Fruit fly (Drosophila melanogaster) whole organism, embryonic: ENCODE data around the gene CG3071.

Source experiments
- Blimp-1 ChIP-seq: fragments of 200-800 bp; sonication (Bioruptor generic); optimal IDR thresholded peaks from 3 replicates; lab custom pipeline; 2018; ENCODE audit warnings: missing biosample characterization, missing genetic modification characterization, mild to moderate bottlenecking, moderate library complexity, missing genetic modification reagents
- C15 ChIP-seq: fragments of 200-800 bp; sonication (Bioruptor generic); IDR thresholded peaks from 3 replicates; pipeline ENCODE4 v1.3.6; 2022; ENCODE audit warnings: missing biosample characterization, missing genetic modification characterization
- CG1024 ChIP-seq: fragments of 200-800 bp; sonication (Bioruptor generic); IDR thresholded peaks from 2 replicates; pipeline ENCODE4 v1.3.6; 2022; ENCODE audit warnings: missing biosample characterization, missing genetic modification characterization
- CG10321 ChIP-seq: fragments of 200-800 bp; sonication (Bioruptor generic); IDR thresholded peaks from 2 replicates; pipeline ENCODE4 v1.3.6; 2022; ENCODE audit warnings: missing biosample characterization, missing genetic modification characterization
- CG11085 ChIP-seq: fragments of 200-800 bp; sonication (Bioruptor generic); IDR thresholded peaks from 2 replicates; pipeline ENCODE4 v1.3.6; 2022; ENCODE audit warnings: missing biosample characterization, missing genetic modification characterization
- CG14441 ChIP-seq: fragments of 200-800 bp; sonication (Bioruptor generic); IDR thresholded peaks from 2 replicates; pipeline ENCODE4 v1.3.6; 2022; ENCODE audit warnings: missing biosample characterization, missing genetic modification characterization
- CG14860 ChIP-seq: fragments of 200-800 bp; sonication (Bioruptor generic); IDR thresholded peaks from 3 replicates; pipeline ENCODE4 v1.3.6; 2022; ENCODE audit warnings: missing biosample characterization, missing genetic modification characterization; ENCODE audit not compliant: partially characterized antibody
- CG16813 ChIP-seq: fragments of 200-800 bp; sonication (Bioruptor generic); IDR thresholded peaks from 3 replicates; pipeline ENCODE4 v1.3.6; 2022; ENCODE audit warnings: missing biosample characterization, missing genetic modification characterization; ENCODE audit not compliant: partially characterized antibody
- CG1792 ChIP-seq: fragments of 200-800 bp; sonication (Bioruptor generic); optimal IDR thresholded peaks from 2 replicates; lab custom pipeline; 2016; ENCODE audit warnings: missing biosample characterization, missing genetic modification characterization
- CG18619 ChIP-seq: fragments of 200-800 bp; sonication (Bioruptor generic); optimal IDR thresholded peaks from 3 replicates; lab custom pipeline; 2017; ENCODE audit warnings: missing biosample characterization, mild to moderate bottlenecking, missing genetic modification characterization
- CG2129 ChIP-seq: fragments of 200-800 bp; sonication (Bioruptor generic); IDR thresholded peaks from 2 replicates; pipeline ENCODE4 v1.3.6; 2022; ENCODE audit warnings: missing biosample characterization, missing genetic modification characterization; ENCODE audit not compliant: partially characterized antibody
- CG2678 ChIP-seq: fragments of 200-800 bp; sonication (Bioruptor generic); optimal IDR thresholded peaks from 3 replicates; lab custom pipeline; 2019; ENCODE audit warnings: missing biosample characterization, mild to moderate bottlenecking, missing genetic modification characterization, moderate library complexity
- CG2875 ChIP-seq: fragments of 200-800 bp; sonication (Bioruptor generic); optimal IDR thresholded peaks from 2 replicates; lab custom pipeline; 2017; ENCODE audit warnings: missing biosample characterization, mild to moderate bottlenecking, missing genetic modification characterization, missing genetic modification reagents
- CG32772 ChIP-seq: fragments of 200-800 bp; sonication (Bioruptor generic); IDR thresholded peaks from 2 replicates; pipeline ENCODE4 v1.3.6; 2022; ENCODE audit warnings: missing biosample characterization, missing genetic modification characterization
- CG4328 ChIP-seq: fragments of 200-800 bp; sonication (Bioruptor generic); optimal IDR thresholded peaks from 3 replicates; lab custom pipeline; 2017; ENCODE audit warnings: missing biosample characterization, missing genetic modification reagents, missing genetic modification characterization
- CG4730 ChIP-seq: fragments of 200-800 bp; sonication (Bioruptor generic); IDR thresholded peaks from 2 replicates; pipeline ENCODE4 v1.3.6; 2022; ENCODE audit warnings: missing biosample characterization, missing genetic modification characterization
- CG4854 ChIP-seq: fragments of 200-800 bp; sonication (Bioruptor generic); optimal IDR thresholded peaks from 2 replicates; lab custom pipeline; 2016; ENCODE audit warnings: missing biosample characterization, missing genetic modification characterization, inconsistent platforms
- CG5180 ChIP-seq: fragments of 200-800 bp; sonication (Bioruptor generic); optimal IDR thresholded peaks from 3 replicates; lab custom pipeline; 2017; ENCODE audit warnings: missing biosample characterization, missing genetic modification characterization, mild to moderate bottlenecking, moderate library complexity, missing genetic modification reagents
- CG5245 ChIP-seq: fragments of 200-800 bp; sonication (Bioruptor generic); optimal IDR thresholded peaks from 3 replicates; lab custom pipeline; 2016; ENCODE audit warnings: missing biosample characterization, missing genetic modification characterization
- CG7372 ChIP-seq: fragments of 200-800 bp; sonication (Bioruptor generic); IDR thresholded peaks from 2 replicates; pipeline ENCODE4 v1.3.6; 2022; ENCODE audit warnings: missing biosample characterization, missing genetic modification characterization
- CrebB ChIP-seq: fragments of 200-800 bp; sonication (Bioruptor generic); optimal IDR thresholded peaks from 3 replicates; lab custom pipeline; 2018; ENCODE audit warnings: missing biosample characterization, mild to moderate bottlenecking, missing genetic modification characterization
- D19B ChIP-seq: fragments of 200-800 bp; sonication (Bioruptor generic); optimal IDR thresholded peaks from 2 replicates; lab custom pipeline; 2017; ENCODE audit warnings: missing biosample characterization, mild to moderate bottlenecking, missing genetic modification characterization
- Dad ChIP-seq: fragments of 200-800 bp; sonication (Bioruptor generic); optimal IDR thresholded peaks from 3 replicates; lab custom pipeline; 2016; ENCODE audit warnings: missing biosample characterization, missing genetic modification characterization
- Dbx ChIP-seq: fragments of 200-800 bp; sonication (Bioruptor generic); IDR thresholded peaks from 3 replicates; pipeline ENCODE4 v1.3.6; 2022; ENCODE audit warnings: missing biosample characterization, missing genetic modification characterization
- ERR ChIP-seq: fragments of 200-800 bp; sonication (Bioruptor generic); optimal IDR thresholded peaks from 2 replicates; lab custom pipeline; 2016; ENCODE audit warnings: missing biosample characterization, missing genetic modification characterization
- Fer1 ChIP-seq: fragments of 200-800 bp; sonication (Bioruptor generic); optimal IDR thresholded peaks from 2 replicates; lab custom pipeline; 2017; ENCODE audit warnings: missing biosample characterization, mild to moderate bottlenecking, missing genetic modification characterization
- MBD-R2 ChIP-seq: fragments of 200-800 bp; sonication (Bioruptor generic); IDR thresholded peaks from 2 replicates; pipeline ENCODE4 v1.3.6; 2022; ENCODE audit warnings: missing biosample characterization, missing genetic modification characterization
- MESR4 ChIP-seq: fragments of 200-800 bp; sonication (Bioruptor generic); optimal IDR thresholded peaks from 2 replicates; lab custom pipeline; 2018; ENCODE audit warnings: missing biosample characterization, mild to moderate bottlenecking, missing genetic modification characterization, moderate library complexity
- Mad ChIP-seq: fragments of 200-800 bp; sonication (Bioruptor generic); optimal IDR thresholded peaks from 2 replicates; lab custom pipeline; 2016; ENCODE audit warnings: missing biosample characterization, missing genetic modification characterization
- Oli ChIP-seq: fragments of 200-800 bp; sonication (Bioruptor generic); optimal IDR thresholded peaks from 2 replicates; lab custom pipeline; 2018; ENCODE audit warnings: missing biosample characterization, mild to moderate bottlenecking, missing genetic modification characterization, moderate library complexity
- PHDP ChIP-seq: fragments of 200-800 bp; sonication (Bioruptor generic); optimal IDR thresholded peaks from 3 replicates; lab custom pipeline; 2018; ENCODE audit warnings: missing biosample characterization, mild to moderate bottlenecking, missing genetic modification characterization, moderate library complexity
- Sin3A ChIP-seq: fragments of >200 bp; optimal IDR thresholded peaks from 2 replicates; lab custom pipeline; 2018
- Sry-β ChIP-seq: fragments of 200-800 bp; sonication (Bioruptor generic); optimal IDR thresholded peaks from 2 replicates; lab custom pipeline; 2018; ENCODE audit warnings: missing biosample characterization, mild to moderate bottlenecking, missing genetic modification characterization, moderate library complexity
- TFAM ChIP-seq: fragments of 200-800 bp; sonication (Bioruptor generic); optimal IDR thresholded peaks from 2 replicates; lab custom pipeline; 2017; ENCODE audit warnings: missing biosample characterization, missing genetic modification characterization, inconsistent platforms
- abd-A ChIP-seq: fragments of 200-800 bp; sonication (Bioruptor generic); optimal IDR thresholded peaks from 3 replicates; lab custom pipeline; 2019; ENCODE audit warnings: missing biosample characterization, mild to moderate bottlenecking, missing genetic modification characterization, moderate library complexity
- ato ChIP-seq: fragments of 200-800 bp; sonication (Bioruptor generic); IDR thresholded peaks from 2 replicates; pipeline ENCODE4 v1.3.6; 2022; ENCODE audit warnings: missing biosample characterization, missing genetic modification characterization; ENCODE audit not compliant: partially characterized antibody
- eyg ChIP-seq: fragments of 200-800 bp; sonication (Bioruptor generic); optimal IDR thresholded peaks from 3 replicates; lab custom pipeline; 2016; ENCODE audit warnings: missing biosample characterization, missing genetic modification characterization
- fd64A ChIP-seq: fragments of 200-800 bp; sonication (Bioruptor generic); optimal IDR thresholded peaks from 3 replicates; lab custom pipeline; 2018; ENCODE audit warnings: missing biosample characterization, mild to moderate bottlenecking, missing genetic modification characterization
- gce ChIP-seq: fragments of 200-800 bp; sonication (Bioruptor generic); IDR thresholded peaks from 3 replicates; pipeline ENCODE4 v1.3.6; 2022; ENCODE audit warnings: missing biosample characterization, missing genetic modification characterization
- gro ChIP-seq: fragments of 200-800 bp; sonication (Bioruptor generic); optimal IDR thresholded peaks from 2 replicates; lab custom pipeline; 2016; ENCODE audit warnings: missing biosample characterization, missing genetic modification characterization
- kah ChIP-seq: fragments of 200-800 bp; sonication (Bioruptor generic); optimal IDR thresholded peaks from 2 replicates; lab custom pipeline; 2018; ENCODE audit warnings: missing biosample characterization, mild to moderate bottlenecking, missing genetic modification characterization
- mam ChIP-seq: fragments of 200-800 bp; sonication (Bioruptor generic); optimal IDR thresholded peaks from 3 replicates; lab custom pipeline; 2016; ENCODE audit warnings: missing biosample characterization, missing genetic modification characterization
- pho ChIP-seq: fragments of 200-800 bp; sonication (Bioruptor generic); optimal IDR thresholded peaks from 2 replicates; lab custom pipeline; 2016; ENCODE audit warnings: missing biosample characterization, missing genetic modification characterization
- pita ChIP-seq: fragments of 200-800 bp; sonication (Bioruptor generic); optimal IDR thresholded peaks from 2 replicates; lab custom pipeline; 2017; ENCODE audit warnings: missing biosample characterization, mild to moderate bottlenecking, missing genetic modification characterization
- psq ChIP-seq: fragments of 200-800 bp; sonication (Bioruptor generic); optimal IDR thresholded peaks from 2 replicates; lab custom pipeline; 2017; ENCODE audit warnings: missing biosample characterization, missing genetic modification characterization
- shn ChIP-seq: fragments of 200-800 bp; sonication (Bioruptor generic); optimal IDR thresholded peaks from 3 replicates; lab custom pipeline; 2016; ENCODE audit warnings: missing biosample characterization, missing genetic modification characterization
- so ChIP-seq: fragments of 200-800 bp; sonication (Bioruptor generic); IDR thresholded peaks from 3 replicates; pipeline ENCODE4 v1.3.6; 2022; ENCODE audit warnings: missing biosample characterization, missing genetic modification characterization
- toy ChIP-seq: fragments of 200-800 bp; sonication (Bioruptor generic); IDR thresholded peaks from 2 replicates; pipeline ENCODE4 v1.3.6; 2022; ENCODE audit warnings: missing biosample characterization, missing genetic modification characterization
- unc-4 ChIP-seq: fragments of 200-800 bp; sonication (Bioruptor generic); IDR thresholded peaks from 2 replicates; pipeline ENCODE4 v1.3.6; 2022; ENCODE audit warnings: missing biosample characterization, missing genetic modification characterization; ENCODE audit not compliant: partially characterized antibody
- zf30C ChIP-seq: fragments of 200-800 bp; sonication (Bioruptor generic); optimal IDR thresholded peaks from 3 replicates; lab custom pipeline; 2018; ENCODE audit warnings: missing biosample characterization, mild to moderate bottlenecking, missing genetic modification characterization
- zfh1 ChIP-seq: fragments of 200-800 bp; sonication (Bioruptor generic); IDR thresholded peaks from 3 replicates; pipeline ENCODE4 v1.3.6; 2022; ENCODE audit warnings: missing biosample characterization, missing genetic modification characterization

CG3071 gene

DNA sequence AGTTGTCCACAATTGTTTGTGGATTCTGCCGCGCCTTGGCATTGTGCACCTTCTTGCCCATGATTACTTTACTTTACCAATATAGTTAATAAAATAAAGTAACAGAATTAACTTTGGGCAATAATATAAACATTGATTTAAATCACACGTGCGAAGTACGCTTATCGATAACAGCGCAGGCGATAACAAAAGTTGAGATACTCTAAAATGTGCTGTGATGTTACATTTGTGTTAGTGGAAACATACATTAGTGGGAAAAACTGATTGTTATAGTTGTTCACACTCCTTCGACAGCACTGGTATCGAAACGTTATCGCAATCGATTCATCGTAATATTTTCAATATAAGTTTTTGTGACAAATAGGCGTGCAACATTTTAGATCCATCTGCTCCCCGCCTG, 20.8 kb upstream of the CG3071 start, which contains the start of gene kz (continued):
- TF ChIP-seq gce (GFP tag; lab: Robert Waterston, UW) (no peak), fd64A (GFP tag; lab: Kevin White, UChicago) (no peak), MBD-R2 (GFP tag; lab: Robert Waterston, UW) (peak; percentile 93), CG2129 (GFP tag; lab: Robert Waterston, UW) (0 out of 2 replicates have a peak, but pooled peaks have one; percentile 21), CG4854 (GFP tag; lab: Kevin White, UChicago) (no peak), so (GFP tag; lab: Robert Waterston, UW) (no peak), Fer1 (GFP tag; lab: Kevin White, UChicago) (no peak), gro (GFP tag; lab: Kevin White, UChicago) (no peak), CG5180 (GFP tag; lab: Kevin White, UChicago) (no peak), Sin3A (lab: Kevin White, UChicago) (no peak), unc-4 (peak; percentile 75), D19B (GFP tag; lab: Kevin White, UChicago) (no peak), CG4328 (GFP tag; lab: Kevin White, UChicago) (no peak), MESR4 (peak; percentile 67), mam (GFP tag; lab: Kevin White, UChicago) (no peak), psq (GFP tag; lab: Kevin White, UChicago) (no peak), pita (GFP tag; lab: Kevin White, UChicago) (no peak), abd-A (tag; lab: Kevin White, UChicago) (no peak), Dbx (GFP tag; lab: Robert Waterston, UW) (no peak), Dad (GFP tag; lab: Kevin White, UChicago) (no peak), kah (GFP tag; lab: Kevin White, UChicago) (no peak), CG5245 (GFP tag; lab: Kevin White, UChicago) (no peak), CG1792 (GFP tag; lab: Kevin White, UChicago) (no peak), CG4730 (no peak), CG7372 (no peak), toy (GFP tag; lab: Robert Waterston, UW) (no peak), Mad (no peak), Oli (tag; lab: Kevin White, UChicago) (no peak), CG2678 (tag; lab: Kevin White, UChicago) (no peak), PHDP (tag; lab: Kevin White, UChicago) (no peak), CrebB (tag; lab: Kevin White, UChicago) (no peak), CG1024 (GFP tag; lab: Robert Waterston, UW) (peak; percentile 75), pho (GFP tag; lab: Kevin White, UChicago) (no peak), C15 (GFP tag; lab: Robert Waterston, UW) (no peak), CG11085 (GFP tag; lab: Robert Waterston, UW) (no peak), CG10321 (GFP tag; lab: Robert Waterston, UW) (no peak), ato (GFP tag; lab: Robert Waterston, UW) (peak; percentile 97), CG18619 (GFP tag; lab: Kevin White, UChicago) (no peak), shn (GFP tag; lab: Kevin White, UChicago) (no peak), zf30C (no peak), TFAM (no peak), Sry-β (GFP tag; lab: Kevin White, UChicago) (no peak), Blimp-1 (no peak), ERR (GFP tag; lab: Kevin White, UChicago) (no peak), zfh1 (no peak), CG14441 (no peak), CG32772 (GFP tag; lab: Robert Waterston, UW) (no peak), CG16813 (GFP tag; lab: Robert Waterston, UW) (peak; percentile 93), eyg (no peak), CG2875 (no peak), CG14860 (GFP tag; lab: Robert Waterston, UW) (peak; percentile 98)
- TF ChIP-seq, all 482 proteins: peak for 72
